Fruit fly (Drosophila melanogaster) whole organism, adult: ENCODE data around the gene TwdlV.

Experiments
- CG7045 ChIP-seq: fragments of 200-800 bp; sonication (Bioruptor generic); optimal IDR thresholded peaks from 2 replicates; lab custom pipeline; 2017; ENCODE audit warnings: missing biosample characterization, mild to moderate bottlenecking, missing genetic modification characterization
- CG7101 ChIP-seq: fragments of 200-800 bp; sonication (Bioruptor generic); optimal IDR thresholded peaks from 2 replicates; lab custom pipeline; 2018; ENCODE audit warnings: missing biosample characterization, mild to moderate bottlenecking, missing genetic modification characterization, moderate library complexity
- Clk ChIP-seq: fragments of 200-800 bp; sonication (Bioruptor generic); optimal IDR thresholded peaks from 2 replicates; lab custom pipeline; 2017; ENCODE audit warnings: missing biosample characterization, missing genetic modification characterization

dm6 chr3R:4282207-4282606, 27.7 kb downstream of the TwdlV start:
- no peak for TF ChIP-seq Clk (GFP tag; lab: Kevin White, UChicago)
- no peak for TF ChIP-seq CG7101 (tag; lab: Kevin White, UChicago)
- TF ChIP-seq CG7045: no peak
